Fruit fly (Drosophila melanogaster): ENCODE results near the gene CG9512.

CG9512 gene

dm6 chrX:14882536-14883118 lies 22.7 kb downstream of the CG9512 start, which contains the start of the genes CG45064 and CG45065 (continued):
- TF ChIP-seq Ada2b (GFP tag; IDR thresholded peaks at IDR 0.05) = peak; percentile 69; the same call in 1 of the 2 replicates
- TF ChIP-seq Dip2 (GFP tag; IDR thresholded peaks at IDR 0.05) = no peak
- no peak for TF ChIP-seq CG34224 (GFP tag; IDR thresholded peaks at IDR 0.05; ENCODE audit: partially characterized antibody)
- peak; percentile 94 for TF ChIP-seq HLH3B (GFP tag; IDR thresholded peaks at IDR 0.05)
- peak; percentile 41 for TF ChIP-seq ERR (GFP tag; optimal IDR thresholded peaks at IDR 0.05)
- no peak for TF ChIP-seq chm (GFP tag; IDR thresholded peaks at IDR 0.05)
- TF ChIP-seq CG14860 (GFP tag; IDR thresholded peaks at IDR 0.05; ENCODE audit: partially characterized antibody) = no peak
- peak; percentile 72 for TF ChIP-seq crc (GFP tag; optimal IDR thresholded peaks at IDR 0.05)
- TF ChIP-seq Dp (GFP tag; optimal IDR thresholded peaks at IDR 0.05) = no peak
- peak; percentile 78 for TF ChIP-seq B-H1 (GFP tag; IDR thresholded peaks at IDR 0.05)
- peak; percentile 62 for TF ChIP-seq Spps (tag; optimal IDR thresholded peaks at IDR 0.05)
- no peak for TF ChIP-seq CG6791 (GFP tag; IDR thresholded peaks at IDR 0.05; ENCODE audit: partially characterized antibody)
- peak; percentile 69 for TF ChIP-seq scrt (GFP tag; optimal IDR thresholded peaks at IDR 0.05)
- TF ChIP-seq CG7271 (tag; optimal IDR thresholded peaks at IDR 0.05) = no peak
- TF ChIP-seq HLH54F (GFP tag; optimal IDR thresholded peaks at IDR 0.05) = peak; percentile 81
- TF ChIP-seq CG14710 (tag; optimal IDR thresholded peaks at IDR 0.05) = peak; percentile 78
- peak; percentile 67 for TF ChIP-seq Rfx (GFP tag; IDR thresholded peaks at IDR 0.05)
- TF ChIP-seq CG30020 (tag; optimal IDR thresholded peaks at IDR 0.05) = peak; percentile 33
- TF ChIP-seq CkIIα-i1 (GFP tag; IDR thresholded peaks at IDR 0.05) = no peak
- TF ChIP-seq CG4424 (GFP tag; optimal IDR thresholded peaks at IDR 0.05) = peak; percentile 78
- no peak for TF ChIP-seq ato (GFP tag; IDR thresholded peaks at IDR 0.05; ENCODE audit: partially characterized antibody)
- peak; percentile 78 for TF ChIP-seq CG4707 (GFP tag; optimal IDR thresholded peaks at IDR 0.05)
- TF ChIP-seq Atf6 (GFP tag; IDR thresholded peaks at IDR 0.05) = peak; percentile 72; the same call in 1 of the 2 replicates
- peak; percentile 93 for TF ChIP-seq ttk (GFP tag; IDR thresholded peaks at IDR 0.05)
- TF ChIP-seq Dfd (GFP tag; optimal IDR thresholded peaks at IDR 0.05) = no peak
- no peak for TF ChIP-seq bbx (GFP tag; IDR thresholded peaks at IDR 0.05; ENCODE audit: partially characterized antibody)
- TF ChIP-seq chinmo (GFP tag; IDR thresholded peaks at IDR 0.05; ENCODE audit: partially characterized antibody) = no peak
- no peak for TF ChIP-seq Tbp (GFP tag; optimal IDR thresholded peaks at IDR 0.05)
- TF ChIP-seq CG10147 (GFP tag; optimal IDR thresholded peaks at IDR 0.05) = peak; percentile 79
- peak; percentile 80 for TF ChIP-seq CG2875 (GFP tag; optimal IDR thresholded peaks at IDR 0.05)
- peak; percentile 80 for TF ChIP-seq odd (GFP tag; optimal IDR thresholded peaks at IDR 0.05)
- TF ChIP-seq CG12219 (GFP tag; optimal IDR thresholded peaks at IDR 0.05) = peak; percentile 83
- peak; percentile 65 for TF ChIP-seq Fer3 (tag; optimal IDR thresholded peaks at IDR 0.05)
- no peak for TF ChIP-seq tna (GFP tag; IDR thresholded peaks at IDR 0.05; ENCODE audit: partially characterized antibody)
- TF ChIP-seq grau (tag; optimal IDR thresholded peaks at IDR 0.05) = peak; percentile 82
- TF ChIP-seq GATAe (GFP tag; conservative IDR thresholded peaks at IDR 0.05) = no peak
- TF ChIP-seq NK7.1 (GFP tag; optimal IDR thresholded peaks at IDR 0.05) = peak; percentile 69
- peak; percentile 51 for TF ChIP-seq CG30431 (GFP tag; optimal IDR thresholded peaks at IDR 0.05)
- peak; percentile 79 for TF ChIP-seq CG10209 (GFP tag; optimal IDR thresholded peaks at IDR 0.05)
- no peak for TF ChIP-seq BEAF-32 (GFP tag; optimal IDR thresholded peaks at IDR 0.05)
- peak; percentile 67 for TF ChIP-seq CG12155 (GFP tag; optimal IDR thresholded peaks at IDR 0.05)
- no peak for TF ChIP-seq Adf1 (GFP tag; IDR thresholded peaks at IDR 0.05)
- peak; percentile 64 for TF ChIP-seq Chrac-16 (GFP tag; optimal IDR thresholded peaks at IDR 0.05)
- peak; percentile 93 for TF ChIP-seq Awh (GFP tag; IDR thresholded peaks at IDR 0.05)
- TF ChIP-seq Hr51 (GFP tag; optimal IDR thresholded peaks at IDR 0.05) = peak; percentile 15 to 92
- TF ChIP-seq lilli (GFP tag; optimal IDR thresholded peaks at IDR 0.05) = peak; percentile 79
- TF ChIP-seq MBD-R2 (GFP tag; IDR thresholded peaks at IDR 0.05) = peak; percentile 43; the same call in 1 of the 2 replicates
- peak; percentile 69; the same call in 2 of the 3 replicates for TF ChIP-seq Mrtf (GFP tag; IDR thresholded peaks at IDR 0.05)
- TF ChIP-seq Usf (GFP tag; optimal IDR thresholded peaks at IDR 0.05) = peak; percentile 60
